Fruit fly (Drosophila melanogaster) S2 (cell line): ENCODE results near the gene Rh5.

Experiments
- CG8478 ChIP-seq: fragments of >200 bp; optimal IDR thresholded peaks from 2 replicates; lab custom pipeline; 2018
- CTCF ChIP-seq, 2 experiments: fragments of >200 bp; optimal IDR thresholded peaks; 2 replicates each; lab custom pipeline; 2018

- TF ChIP-seq CG8478 (lab: Kevin White, UChicago) (no peak), CTCF (optimal IDR thresholded peaks at IDR 0.05; lab: Kevin White, UChicago) (no peak)
These were observed 38.9 kb downstream of the Rh5 start for dm6 chr2L:12046856-12047230.
